Worm (Caenorhabditis elegans): Measurements from ENCODE around the gene pals-26.
A peak's percentile ranks its signal among the peaks of the same experiment; 100 is the strongest.

DNA sequence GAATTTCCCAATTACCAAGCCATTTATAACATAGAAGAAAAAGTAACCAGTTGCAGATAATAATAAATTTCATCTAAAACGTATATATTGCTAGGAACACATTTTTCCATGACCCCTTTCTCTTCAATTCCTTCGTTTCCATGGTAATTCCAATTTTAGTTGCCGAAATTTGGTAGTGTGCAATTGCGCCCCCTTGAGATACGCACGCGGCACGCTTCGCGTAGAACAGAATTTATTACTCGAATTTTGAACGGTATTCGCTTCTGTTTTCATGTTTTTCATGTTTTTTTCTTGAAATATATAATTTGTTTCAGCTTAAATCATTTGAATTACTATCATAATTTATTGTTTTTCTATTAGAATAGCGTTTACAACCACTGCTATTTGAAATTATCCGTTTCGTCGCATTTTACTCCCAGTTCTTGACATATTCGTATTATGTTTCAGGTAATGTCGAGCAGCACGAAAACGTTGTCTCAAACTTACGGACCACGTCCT is 29.4 kb downstream of the pals-26 start, which contains the start of the genes R07E5.17 and snfc-5:
- TF ChIP-seq elt-1 (tag; optimal IDR thresholded peaks at IDR 0.05) = no peak
- TF ChIP-seq unc-62 (GFP tag; optimal IDR thresholded peaks at IDR 0.05) = no peak
- TF ChIP-seq nhr-67 (tag; optimal IDR thresholded peaks at IDR 0.05) = no peak
- TF ChIP-seq lin-39 (tag; optimal IDR thresholded peaks at IDR 0.05) = peak; percentile 23
- TF ChIP-seq nhr-76 (tag; optimal IDR thresholded peaks at IDR 0.05) = no peak
- TF ChIP-seq nhr-25 (tag; optimal IDR thresholded peaks at IDR 0.05) = peak; percentile 9
- no peak for TF ChIP-seq mdl-1 (tag; optimal IDR thresholded peaks at IDR 0.05)
- peak; percentile 77 for TF ChIP-seq lin-15B (tag; optimal IDR thresholded peaks at IDR 0.05)
- no peak for TF ChIP-seq nhr-28 (tag; optimal IDR thresholded peaks at IDR 0.05)
- TF ChIP-seq pha-4 (tag; optimal IDR thresholded peaks at IDR 0.05) = no peak
- no peak for TF ChIP-seq elt-3 (tag; optimal IDR thresholded peaks at IDR 0.05)

Data from whole organism, L3 larva.